In genomic region chrII:6888211-6888610, ce11 we compare ENCODE assay signal across 5 worm cellular contexts.
TF ChIP-seq lines count a peak whose summit lies in the region.

No protein-coding gene starts in this region.

TF ChIP-seq in whole organism, L1 larva, 84 proteins besides CTCF, POLR2A, EP300 and RAD21 (continued from another document and continues in another):
- TF ChIP-seq aha-1 (tag; optimal IDR thresholded peaks at IDR 0.05; lab: Kevin White, UChicago) (no peak), irx-1 (tag; optimal IDR thresholded peaks at IDR 0.05; lab: Kevin White, UChicago) (peak; percentile 2), ztf-4 (tag; optimal IDR thresholded peaks at IDR 0.05; lab: Kevin White, UChicago) (peak; percentile 55), ceh-88 (GFP tag; IDR thresholded peaks at IDR 0.05; lab: Robert Waterston, UW) (peak; percentile 59), pag-3 (tag; optimal IDR thresholded peaks at IDR 0.05; lab: Kevin White, UChicago; ENCODE audit: borderline replicate concordance, insufficient read depth) (no peak), grh-1 (GFP tag; IDR thresholded peaks at IDR 0.05; lab: Robert Waterston, UW) (0 out of 2 replicates have a peak, but pooled peaks have one; percentile 22), lin-35 (GFP tag; optimal IDR thresholded peaks at IDR 0.05; lab: Kevin White, UChicago) (peak in 1 of 2 experiments; percentile 72), fos-1 (tag; optimal IDR thresholded peaks at IDR 0.05; lab: Kevin White, UChicago) (no peak), sup-37 (GFP tag; optimal IDR thresholded peaks at IDR 0.05; lab: Kevin White, UChicago) (no peak), ceh-63 (GFP tag; optimal IDR thresholded peaks at IDR 0.05; lab: Kevin White, UChicago) (no peak), dsc-1 (tag; optimal IDR thresholded peaks at IDR 0.05; lab: Kevin White, UChicago) (no peak), mef-2 (tag; optimal IDR thresholded peaks at IDR 0.05; lab: Kevin White, UChicago) (no peak), ceh-90 (tag; optimal IDR thresholded peaks at IDR 0.05; lab: Kevin White, UChicago) (no peak), ceh-8 (GFP tag; optimal IDR thresholded peaks at IDR 0.05; lab: Kevin White, UChicago) (no peak), nhr-12 (tag; optimal IDR thresholded peaks at IDR 0.05; lab: Kevin White, UChicago) (no peak), nhr-20 (tag; optimal IDR thresholded peaks at IDR 0.05; lab: Kevin White, UChicago) (peak; percentile 78), hpl-2 (GFP tag; optimal IDR thresholded peaks at IDR 0.05; lab: Kevin White, UChicago) (no peak), C16A3.4 (tag; optimal IDR thresholded peaks at IDR 0.05; lab: Kevin White, UChicago) (peak; percentile 39), hlh-17 (GFP tag; optimal IDR thresholded peaks at IDR 0.05; lab: Kevin White, UChicago; ENCODE audit: borderline replicate concordance) (no peak), pqm-1 (tag; optimal IDR thresholded peaks at IDR 0.05; lab: Kevin White, UChicago) (no peak), ceh-82 (tag; optimal IDR thresholded peaks at IDR 0.05; lab: Kevin White, UChicago) (no peak), nhr-84 (tag; optimal IDR thresholded peaks at IDR 0.05; lab: Kevin White, UChicago) (no peak), nhr-71 (tag; optimal IDR thresholded peaks at IDR 0.05; lab: Kevin White, UChicago) (peak; percentile 84), ama-1 (optimal IDR thresholded peaks at IDR 0.05; lab: Kevin White, UChicago) (peak; percentile 72), tlp-1 (tag; optimal IDR thresholded peaks at IDR 0.05; lab: Kevin White, UChicago) (no peak), nhr-11 (tag; optimal IDR thresholded peaks at IDR 0.05; lab: Kevin White, UChicago) (no peak)

TF ChIP-seq in whole organism, L2 larva, 48 proteins besides CTCF, POLR2A, EP300 and RAD21 (continued from another document):
- no peak for TF ChIP-seq peb-1 (tag; optimal IDR thresholded peaks at IDR 0.05; lab: Kevin White, UChicago)
- TF ChIP-seq mdl-1 (tag; optimal IDR thresholded peaks at IDR 0.05; lab: Kevin White, UChicago) = no peak
- TF ChIP-seq ztf-1 (GFP tag; conservative IDR thresholded peaks at IDR 0.05; lab: Robert Waterston, UW) = no peak
- no peak for TF ChIP-seq nhr-10 (tag; optimal IDR thresholded peaks at IDR 0.05; lab: Kevin White, UChicago)
- TF ChIP-seq Y55F3AM.14 (GFP tag; optimal IDR thresholded peaks at IDR 0.05; lab: Kevin White, UChicago) = peak; percentile 42
- no peak for TF ChIP-seq aly-2 (tag; optimal IDR thresholded peaks at IDR 0.05; lab: Kevin White, UChicago)
- no peak for TF ChIP-seq unc-62 (GFP tag; optimal IDR thresholded peaks at IDR 0.05; lab: Kevin White, UChicago)
- TF ChIP-seq C34F6.9 (tag; optimal IDR thresholded peaks at IDR 0.05; lab: Kevin White, UChicago) = peak; percentile 16
- no peak for TF ChIP-seq mbf-1 (tag; optimal IDR thresholded peaks at IDR 0.05; lab: Kevin White, UChicago)
- TF ChIP-seq lin-11 (tag; optimal IDR thresholded peaks at IDR 0.05; lab: Kevin White, UChicago) = no peak
- peak; percentile 79 for TF ChIP-seq crh-2 (tag; optimal IDR thresholded peaks at IDR 0.05; lab: Kevin White, UChicago)
- peak; percentile 49 for TF ChIP-seq sma-9 (GFP tag; optimal IDR thresholded peaks at IDR 0.05; lab: Kevin White, UChicago)
- TF ChIP-seq sma-9 (tag; optimal IDR thresholded peaks at IDR 0.05; lab: Kevin White, UChicago) = no peak
- peak; percentile 3 for TF ChIP-seq mab-5 (tag; optimal IDR thresholded peaks at IDR 0.05; lab: Kevin White, UChicago)
- TF ChIP-seq ztf-11 (tag; optimal IDR thresholded peaks at IDR 0.05; lab: Kevin White, UChicago) = no peak
- TF ChIP-seq gmeb-1 (tag; optimal IDR thresholded peaks at IDR 0.05; lab: Kevin White, UChicago) = peak; percentile 62
- no peak for TF ChIP-seq elt-3 (tag; optimal IDR thresholded peaks at IDR 0.05; lab: Kevin White, UChicago)
- TF ChIP-seq F13H6.1 (tag; optimal IDR thresholded peaks at IDR 0.05; lab: Kevin White, UChicago) = peak; percentile 35
- TF ChIP-seq nhr-12 (tag; optimal IDR thresholded peaks at IDR 0.05; lab: Kevin White, UChicago) = no peak
- peak; percentile 36 for TF ChIP-seq sma-3 (GFP tag; optimal IDR thresholded peaks at IDR 0.05; lab: Kevin White, UChicago)
- peak; percentile 63 for TF ChIP-seq ama-1 (optimal IDR thresholded peaks at IDR 0.05; lab: Kevin White, UChicago)
- peak; percentile 89 for TF ChIP-seq ztf-4 (tag; optimal IDR thresholded peaks at IDR 0.05; lab: Kevin White, UChicago)
- no peak for TF ChIP-seq unc-39 (tag; optimal IDR thresholded peaks at IDR 0.05; lab: Kevin White, UChicago)
- TF ChIP-seq skn-1 (tag; optimal IDR thresholded peaks at IDR 0.05; lab: Kevin White, UChicago) = no peak
- TF ChIP-seq sem-4 (tag; optimal IDR thresholded peaks at IDR 0.05; lab: Kevin White, UChicago) = peak; percentile 32
- TF ChIP-seq nhr-6 (tag; optimal IDR thresholded peaks at IDR 0.05; lab: Kevin White, UChicago) = peak; percentile 46
- no peak for TF ChIP-seq ceh-16 (tag; optimal IDR thresholded peaks at IDR 0.05; lab: Kevin White, UChicago)
- TF ChIP-seq egl-27 (tag; optimal IDR thresholded peaks at IDR 0.05; lab: Kevin White, UChicago) = no peak
- TF ChIP-seq nhr-11 (tag; optimal IDR thresholded peaks at IDR 0.05; lab: Kevin White, UChicago) = no peak

TF ChIP-seq in whole organism, L3 larva, 47 proteins besides CTCF, POLR2A, EP300 and RAD21 (continued from another document):
- no peak for TF ChIP-seq nhr-11 (tag; optimal IDR thresholded peaks at IDR 0.05; lab: Kevin White, UChicago)

TF ChIP-seq in whole organism, L4 larva, 104 proteins besides CTCF, POLR2A, EP300 and RAD21 (continued from another document and continues in another):
- TF ChIP-seq madf-9 (GFP tag; conservative IDR thresholded peaks at IDR 0.05; lab: Robert Waterston, UW) (no peak), gei-8 (GFP tag; optimal IDR thresholded peaks at IDR 0.05; lab: Kevin White, UChicago) (no peak), unc-39 (tag; optimal IDR thresholded peaks at IDR 0.05; lab: Kevin White, UChicago) (no peak), ceh-82 (tag; optimal IDR thresholded peaks at IDR 0.05; lab: Kevin White, UChicago) (no peak), ces-1 (GFP tag; optimal IDR thresholded peaks at IDR 0.05; lab: Kevin White, UChicago) (no peak), jun-1 (tag; optimal IDR thresholded peaks at IDR 0.05; lab: Kevin White, UChicago) (no peak), unc-130 (GFP tag; optimal IDR thresholded peaks at IDR 0.05; lab: Kevin White, UChicago) (no peak), hlh-30 (tag; optimal IDR thresholded peaks at IDR 0.05; lab: Kevin White, UChicago; ENCODE audit: insufficient read depth) (peak; percentile 22), madf-5 (GFP tag; IDR thresholded peaks at IDR 0.05; lab: Robert Waterston, UW) (no peak), hlh-11 (tag; optimal IDR thresholded peaks at IDR 0.05; lab: Kevin White, UChicago) (peak; percentile 55), nhr-77 (tag; optimal IDR thresholded peaks at IDR 0.05; lab: Kevin White, UChicago) (peak; percentile 80), daf-16 (GFP tag; optimal IDR thresholded peaks at IDR 0.05; lab: Kevin White, UChicago) (peak; percentile 27 to 63), daf-16 (tag; optimal IDR thresholded peaks at IDR 0.05; lab: Kevin White, UChicago) (peak; percentile 64), mxl-2 (GFP tag; conservative IDR thresholded peaks at IDR 0.05; lab: Robert Waterston, UW) (no peak), dve-1 (tag; optimal IDR thresholded peaks at IDR 0.05; lab: Kevin White, UChicago; ENCODE audit: insufficient read depth) (peak; percentile 88), lin-15B (tag; optimal IDR thresholded peaks at IDR 0.05; lab: Kevin White, UChicago) (no peak), cey-2 (tag; optimal IDR thresholded peaks at IDR 0.05; lab: Kevin White, UChicago; ENCODE audit: borderline replicate concordance, insufficient read depth) (no peak), spr-1 (tag; optimal IDR thresholded peaks at IDR 0.05; lab: Kevin White, UChicago) (peak; percentile 7), daf-8 (GFP tag; IDR thresholded peaks at IDR 0.05; lab: Robert Waterston, UW) (no peak), mep-1 (tag; optimal IDR thresholded peaks at IDR 0.05; lab: Kevin White, UChicago) (peak; percentile 90), Y75B8A.6 (GFP tag; IDR thresholded peaks at IDR 0.05; lab: Robert Waterston, UW) (no peak), nhr-11 (tag; optimal IDR thresholded peaks at IDR 0.05; lab: Kevin White, UChicago) (no peak), snpc-4 (tag; optimal IDR thresholded peaks at IDR 0.05; lab: Kevin White, UChicago) (no peak), nhr-237 (tag; optimal IDR thresholded peaks at IDR 0.05; lab: Kevin White, UChicago) (no peak), nhr-28 (tag; optimal IDR thresholded peaks at IDR 0.05; lab: Kevin White, UChicago) (peak; percentile 49), lin-29 (GFP tag; IDR thresholded peaks at IDR 0.05; lab: Robert Waterston, UW) (0 out of 2 replicates have a peak, but pooled peaks have one; percentile 35), mes-2 (tag; optimal IDR thresholded peaks at IDR 0.05; lab: Kevin White, UChicago; ENCODE audit: poor library complexity, severe bottlenecking) (peak; percentile 42), Y105C5A.15 (GFP tag; IDR thresholded peaks at IDR 0.05; lab: Robert Waterston, UW) (no peak), ceh-32 (tag; optimal IDR thresholded peaks at IDR 0.05; lab: Kevin White, UChicago; ENCODE audit: poor library complexity) (no peak), fkh-10 (GFP tag; optimal IDR thresholded peaks at IDR 0.05; lab: Kevin White, UChicago) (no peak), daf-12 (tag; optimal IDR thresholded peaks at IDR 0.05; lab: Kevin White, UChicago) (no peak), nhr-41 (GFP tag; IDR thresholded peaks at IDR 0.05; lab: Robert Waterston, UW) (no peak), mdl-1 (tag; optimal IDR thresholded peaks at IDR 0.05; lab: Kevin White, UChicago) (no peak), zag-1 (tag; optimal IDR thresholded peaks at IDR 0.05; lab: Kevin White, UChicago) (no peak), ceh-62 (tag; optimal IDR thresholded peaks at IDR 0.05; lab: Kevin White, UChicago) (no peak), egl-27 (tag; optimal IDR thresholded peaks at IDR 0.05; lab: Kevin White, UChicago) (no peak), fos-1 (tag; optimal IDR thresholded peaks at IDR 0.05; lab: Kevin White, UChicago) (no peak), hif-1 (tag; optimal IDR thresholded peaks at IDR 0.05; lab: Kevin White, UChicago) (no peak), daf-19 (GFP tag; conservative IDR thresholded peaks at IDR 0.05; lab: Robert Waterston, UW) (no peak), dmd-8 (GFP tag; IDR thresholded peaks at IDR 0.05; lab: Robert Waterston, UW) (no peak), F49E8.2 (tag; optimal IDR thresholded peaks at IDR 0.05; lab: Kevin White, UChicago; ENCODE audit: borderline replicate concordance) (no peak), ama-1 (optimal IDR thresholded peaks at IDR 0.05; lab: Kevin White, UChicago) (peak; percentile 12)

TF ChIP-seq in whole organism, young adult, 124 proteins besides CTCF, POLR2A, EP300 and RAD21 (continued from another document and continues in another):
- TF ChIP-seq pha-4 (tag; optimal IDR thresholded peaks at IDR 0.05; lab: Kevin White, UChicago) (no peak), dpl-1 (GFP tag; optimal IDR thresholded peaks at IDR 0.05; lab: Kevin White, UChicago) (no peak), nhr-179 (tag; optimal IDR thresholded peaks at IDR 0.05; lab: Kevin White, UChicago) (no peak), Y56A3A.18 (GFP tag; IDR thresholded peaks at IDR 0.05; lab: Robert Waterston, UW) (peak; percentile 68; the same call in 1 of the 2 replicates), C06A6.2 (GFP tag; conservative IDR thresholded peaks at IDR 0.05; lab: Robert Waterston, UW) (peak; percentile 65), Y79H2A.3 (GFP tag; conservative IDR thresholded peaks at IDR 0.05; lab: Robert Waterston, UW) (no peak), efl-1 (GFP tag; optimal IDR thresholded peaks at IDR 0.05; lab: Kevin White, UChicago) (no peak), B0261.1 (tag; optimal IDR thresholded peaks at IDR 0.05; lab: Kevin White, UChicago) (no peak), attf-3 (GFP tag; conservative IDR thresholded peaks at IDR 0.05; lab: Robert Waterston, UW) (no peak), Y95B8A.8 (GFP tag; IDR thresholded peaks at IDR 0.05; lab: Robert Waterston, UW) (no peak), C17E4.6 (GFP tag; IDR thresholded peaks at IDR 0.05; lab: Robert Waterston, UW) (no peak), nhr-80 (tag; optimal IDR thresholded peaks at IDR 0.05; lab: Kevin White, UChicago) (peak; percentile 39), nhr-120 (GFP tag; IDR thresholded peaks at IDR 0.05; lab: Robert Waterston, UW) (no peak), madf-6 (GFP tag; IDR thresholded peaks at IDR 0.05; lab: Robert Waterston, UW) (no peak), T07F8.4 (tag; optimal IDR thresholded peaks at IDR 0.05; lab: Kevin White, UChicago) (no peak), hsf-1 (GFP tag; IDR thresholded peaks at IDR 0.05; lab: Robert Waterston, UW) (0 out of 2 replicates have a peak, but pooled peaks have one; percentile 19), attf-6 (GFP tag; IDR thresholded peaks at IDR 0.05; lab: Robert Waterston, UW) (no peak), F49E8.2 (tag; optimal IDR thresholded peaks at IDR 0.05; lab: Kevin White, UChicago; ENCODE audit: insufficient read depth) (no peak), lin-54 (GFP tag; optimal IDR thresholded peaks at IDR 0.05; lab: Kevin White, UChicago) (peak; percentile 44), rcor-1 (GFP tag; IDR thresholded peaks at IDR 0.05; lab: Robert Waterston, UW) (no peak), nfya-1 (tag; optimal IDR thresholded peaks at IDR 0.05; lab: Kevin White, UChicago; ENCODE audit: borderline replicate concordance, insufficient read depth) (no peak), hmg-1.2 (GFP tag; IDR thresholded peaks at IDR 0.05; lab: Robert Waterston, UW) (peak; percentile 42), xnd-1 (tag; optimal IDR thresholded peaks at IDR 0.05; lab: Kevin White, UChicago) (no peak), ekl-4 (GFP tag; IDR thresholded peaks at IDR 0.05; lab: Robert Waterston, UW) (0 out of 2 replicates have a peak, but pooled peaks have one; percentile 30), snpc-1.3 (tag; optimal IDR thresholded peaks at IDR 0.05; lab: Kevin White, UChicago; ENCODE audit: insufficient read depth) (no peak), ceh-58 (GFP tag; IDR thresholded peaks at IDR 0.05; lab: Robert Waterston, UW) (no peak), hmg-20 (GFP tag; IDR thresholded peaks at IDR 0.05; lab: Robert Waterston, UW) (no peak; the same call in 1 of the 2 replicates), hlh-26 (GFP tag; conservative IDR thresholded peaks at IDR 0.05; lab: Robert Waterston, UW) (no peak), ets-4 (GFP tag; optimal IDR thresholded peaks at IDR 0.05; lab: Kevin White, UChicago) (no peak), madf-3 (GFP tag; IDR thresholded peaks at IDR 0.05; lab: Robert Waterston, UW) (0 out of 2 replicates have a peak, but pooled peaks have one; percentile 49), ceh-40 (GFP tag; IDR thresholded peaks at IDR 0.05; lab: Robert Waterston, UW) (no peak), F10E7.11 (tag; optimal IDR thresholded peaks at IDR 0.05; lab: Kevin White, UChicago) (no peak), ccch-3 (GFP tag; optimal IDR thresholded peaks at IDR 0.05; lab: Kevin White, UChicago) (no peak), tbx-9 (tag; optimal IDR thresholded peaks at IDR 0.05; lab: Kevin White, UChicago; ENCODE audit: borderline replicate concordance) (no peak), chd-7 (tag; optimal IDR thresholded peaks at IDR 0.05; lab: Kevin White, UChicago) (peak; percentile 21), egl-18 (GFP tag; IDR thresholded peaks at IDR 0.05; lab: Robert Waterston, UW) (no peak), ceh-91 (GFP tag; IDR thresholded peaks at IDR 0.05; lab: Robert Waterston, UW) (no peak), mel-28 (tag; optimal IDR thresholded peaks at IDR 0.05; lab: Kevin White, UChicago; ENCODE audit: borderline replicate concordance) (no peak), mxl-1 (tag; optimal IDR thresholded peaks at IDR 0.05; lab: Kevin White, UChicago) (no peak), egl-44 (GFP tag; IDR thresholded peaks at IDR 0.05; lab: Robert Waterston, UW) (no peak), cebp-1 (GFP tag; IDR thresholded peaks at IDR 0.05; lab: Robert Waterston, UW) (0 out of 2 replicates have a peak, but pooled peaks have one; percentile 45), cebp-1 (tag; optimal IDR thresholded peaks at IDR 0.05; lab: Kevin White, UChicago) (peak; percentile 82), unc-62 (GFP tag; optimal IDR thresholded peaks at IDR 0.05; lab: Kevin White, UChicago) (no peak), B0336.3 (GFP tag; IDR thresholded peaks at IDR 0.05; lab: Robert Waterston, UW) (peak; percentile 53; the same call in 1 of the 2 replicates), him-1 (tag; optimal IDR thresholded peaks at IDR 0.05; lab: Kevin White, UChicago) (peak; percentile 44), nhr-27 (tag; optimal IDR thresholded peaks at IDR 0.05; lab: Kevin White, UChicago) (no peak), gei-17 (GFP tag; optimal IDR thresholded peaks at IDR 0.05; lab: Kevin White, UChicago) (no peak), F57A8.1 (GFP tag; optimal IDR thresholded peaks at IDR 0.05; lab: Kevin White, UChicago) (no peak)
